Fruit fly (Drosophila melanogaster): ENCODE measurements around the gene CG9760.

DNA sequence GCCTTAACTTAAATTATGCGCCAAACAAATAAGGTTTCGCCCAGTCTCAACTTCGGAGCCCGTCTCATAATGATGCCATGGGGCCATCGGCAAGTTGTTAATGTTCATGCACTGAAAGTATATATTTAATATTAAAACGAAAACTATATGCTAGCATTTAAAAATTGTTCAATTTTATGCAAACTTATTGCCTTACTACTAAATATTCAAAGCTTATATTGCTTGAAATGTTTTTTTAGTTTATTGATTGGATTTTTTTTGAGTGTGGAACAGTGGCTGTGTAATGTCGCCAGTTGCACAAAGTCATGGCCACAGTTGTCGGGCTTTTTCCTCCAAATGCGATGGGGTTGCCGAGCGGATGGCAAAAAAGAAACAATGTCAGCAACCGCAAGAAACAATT, 49.3 kb downstream of the CG9760 start:
- TF ChIP-seq insv (optimal IDR thresholded peaks at IDR 0.05) (no peak), ttk (optimal IDR thresholded peaks at IDR 0.05) (no peak), h (optimal IDR thresholded peaks at IDR 0.05) (no peak)
